5 fruit fly cellular contexts compared by ENCODE assay signal in the genomic region with DNA sequence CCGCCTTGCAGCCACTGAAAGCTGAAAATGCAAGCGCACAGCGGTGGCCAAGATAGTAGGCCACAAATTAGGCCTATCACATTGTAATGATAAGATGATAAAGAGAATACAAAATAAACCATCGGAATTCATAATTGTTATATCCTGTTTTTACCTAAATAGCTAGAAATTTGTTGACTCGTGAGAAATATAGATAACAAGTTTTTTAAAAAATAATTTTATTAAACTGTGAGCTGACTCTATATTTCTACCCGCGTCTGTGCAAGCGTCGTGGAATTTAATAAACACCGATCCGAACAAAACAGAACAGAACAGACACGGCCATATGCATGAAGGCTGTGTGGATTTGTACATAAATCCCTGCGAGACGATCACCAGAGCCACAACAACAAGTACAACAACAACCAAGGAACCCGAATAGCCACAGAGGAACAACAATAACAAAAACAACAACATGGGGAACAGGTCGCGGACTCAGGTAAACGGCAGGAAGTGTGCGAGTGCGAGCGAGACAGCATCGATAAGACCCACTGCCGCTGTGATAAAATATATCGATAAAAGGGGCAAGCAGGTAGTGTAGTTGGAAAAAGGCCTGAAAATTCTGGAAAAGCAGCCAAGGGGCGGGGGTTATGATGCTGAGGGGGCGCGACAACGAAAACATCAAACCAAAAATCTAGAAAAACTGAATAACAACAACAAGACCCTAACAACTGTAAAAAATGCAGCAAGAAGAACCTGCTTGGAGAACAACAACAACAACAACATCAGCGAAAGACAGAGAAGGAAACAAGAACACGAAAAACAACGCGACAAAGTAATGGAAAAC.
TF ChIP-seq lines count a peak whose summit lies in the region.

No protein-coding gene starts in this region.

- peak; percentile 49 for TF ChIP-seq CTCF in whole organism, embryonic (GFP tag; optimal IDR thresholded peaks at IDR 0.05; lab: Kevin White, UChicago)

TF ChIP-seq in whole organism, adult, 20 proteins besides CTCF, POLR2A, EP300 and RAD21 (continues in another document):
- TF ChIP-seq CG11617 (GFP tag; optimal IDR thresholded peaks at IDR 0.05; lab: Kevin White, UChicago): peak; percentile 53
- peak; percentile 2 for TF ChIP-seq CG33017 (tag; optimal IDR thresholded peaks at IDR 0.05; lab: Kevin White, UChicago)
- TF ChIP-seq bab1 (GFP tag; optimal IDR thresholded peaks at IDR 0.05; lab: Kevin White, UChicago): peak; percentile 90
- no peak for TF ChIP-seq toe (GFP tag; optimal IDR thresholded peaks at IDR 0.05; lab: Kevin White, UChicago)
- TF ChIP-seq pad (GFP tag; optimal IDR thresholded peaks at IDR 0.05; lab: Kevin White, UChicago): peak; percentile 82
- no peak for TF ChIP-seq cnc (optimal IDR thresholded peaks at IDR 0.05; lab: Kevin White, UChicago)
- no peak for TF ChIP-seq kay (GFP tag; lab: Kevin White, UChicago; ENCODE audit: borderline replicate concordance)
- TF ChIP-seq Crg-1 (GFP tag; optimal IDR thresholded peaks at IDR 0.05; lab: Kevin White, UChicago): no peak
- TF ChIP-seq tj (GFP tag; optimal IDR thresholded peaks at IDR 0.05; lab: Kevin White, UChicago): no peak
- TF ChIP-seq Mnt (GFP tag; optimal IDR thresholded peaks at IDR 0.05; lab: Kevin White, UChicago): peak; percentile 20
- peak; percentile 37 for TF ChIP-seq Hr96 (GFP tag; optimal IDR thresholded peaks at IDR 0.05; lab: Kevin White, UChicago)
- no peak for TF ChIP-seq CG12768 (GFP tag; optimal IDR thresholded peaks at IDR 0.05; lab: Kevin White, UChicago)
- TF ChIP-seq cic (GFP tag; optimal IDR thresholded peaks at IDR 0.05; lab: Kevin White, UChicago): no peak
- TF ChIP-seq Clk (GFP tag; optimal IDR thresholded peaks at IDR 0.05; lab: Kevin White, UChicago): no peak
- TF ChIP-seq ovo (GFP tag; optimal IDR thresholded peaks at IDR 0.05; lab: Kevin White, UChicago): no peak
- TF ChIP-seq CG1620 (GFP tag; optimal IDR thresholded peaks at IDR 0.05; lab: Kevin White, UChicago): peak; percentile 44

TF ChIP-seq in whole organism, embryonic, 481 proteins besides CTCF, POLR2A, EP300 and RAD21 (continues in another document):
- TF ChIP-seq dm (GFP tag; optimal IDR thresholded peaks at IDR 0.05; lab: Kevin White, UChicago): peak; percentile 53
- peak; percentile 55 for TF ChIP-seq CG8281 (tag; optimal IDR thresholded peaks at IDR 0.05; lab: Kevin White, UChicago)
- TF ChIP-seq CG4854 (GFP tag; optimal IDR thresholded peaks at IDR 0.05; lab: Kevin White, UChicago): peak; percentile 57
- peak; percentile 63 for TF ChIP-seq btn (GFP tag; optimal IDR thresholded peaks at IDR 0.05; lab: Kevin White, UChicago)
- TF ChIP-seq tin (GFP tag; optimal IDR thresholded peaks at IDR 0.05; lab: Kevin White, UChicago): peak; percentile 82
- TF ChIP-seq scrt (GFP tag; optimal IDR thresholded peaks at IDR 0.05; lab: Kevin White, UChicago): peak; percentile 55
- TF ChIP-seq her (GFP tag; optimal IDR thresholded peaks at IDR 0.05; lab: Kevin White, UChicago): peak; percentile 15
- TF ChIP-seq CG4328 (GFP tag; optimal IDR thresholded peaks at IDR 0.05; lab: Kevin White, UChicago): peak; percentile 74
- TF ChIP-seq Med (GFP tag; lab: Kevin White, UChicago): peak; percentile 89
- TF ChIP-seq ato (GFP tag; IDR thresholded peaks at IDR 0.05; lab: Robert Waterston, UW; ENCODE audit: partially characterized antibody): no peak
- TF ChIP-seq CG1233 (GFP tag; optimal IDR thresholded peaks at IDR 0.05; lab: Kevin White, UChicago): peak; percentile 71
- peak; percentile 87 for TF ChIP-seq run (tag; optimal IDR thresholded peaks at IDR 0.05; lab: Kevin White, UChicago)
- TF ChIP-seq Scr (GFP tag; IDR thresholded peaks at IDR 0.05; lab: Robert Waterston, UW; ENCODE audit: partially characterized antibody): 0 out of 2 replicates have a peak, but pooled peaks have one; percentile 29
- peak; percentile 84 for TF ChIP-seq CG2875 (GFP tag; optimal IDR thresholded peaks at IDR 0.05; lab: Kevin White, UChicago)
- TF ChIP-seq CG7357 (GFP tag; IDR thresholded peaks at IDR 0.05; lab: Robert Waterston, UW): peak; percentile 62; the same call in 2 of the 3 replicates

TF ChIP-seq in whole organism, prepupa, 60 proteins besides CTCF, POLR2A, EP300 and RAD21 (continues in another document):
- TF ChIP-seq achi (GFP tag; optimal IDR thresholded peaks at IDR 0.05; lab: Kevin White, UChicago): peak; percentile 95
- peak; percentile 99 for TF ChIP-seq svp (GFP tag; lab: Kevin White, UChicago)
- peak; percentile 92 for TF ChIP-seq CG11762 (GFP tag; optimal IDR thresholded peaks at IDR 0.05; lab: Kevin White, UChicago; ENCODE audit: insufficient read depth)
- peak; percentile 96 for TF ChIP-seq Hr39 (GFP tag; optimal IDR thresholded peaks at IDR 0.05; lab: Kevin White, UChicago)
- peak; percentile 95 for TF ChIP-seq vri (GFP tag; optimal IDR thresholded peaks at IDR 0.05; lab: Kevin White, UChicago)
- TF ChIP-seq CG1621 (tag; optimal IDR thresholded peaks at IDR 0.05; lab: Kevin White, UChicago): peak; percentile 93
- TF ChIP-seq CG16779 (tag; optimal IDR thresholded peaks at IDR 0.05; lab: Kevin White, UChicago): peak; percentile 88
- TF ChIP-seq CG9139 (GFP tag; optimal IDR thresholded peaks at IDR 0.05; lab: Kevin White, UChicago): peak; percentile 92
- TF ChIP-seq fd59A (GFP tag; optimal IDR thresholded peaks at IDR 0.05; lab: Kevin White, UChicago): peak; percentile 92
- peak; percentile 92 for TF ChIP-seq CG6163 (GFP tag; IDR thresholded peaks at IDR 0.05; lab: Robert Waterston, UW)
- TF ChIP-seq OdsH (GFP tag; optimal IDR thresholded peaks at IDR 0.05; lab: Kevin White, UChicago): peak; percentile 95
- TF ChIP-seq Sox15 (GFP tag; optimal IDR thresholded peaks at IDR 0.05; lab: Kevin White, UChicago): peak; percentile 91
- peak; percentile 90 for TF ChIP-seq CG7368 (GFP tag; optimal IDR thresholded peaks at IDR 0.05; lab: Kevin White, UChicago)
- peak; percentile 95 for TF ChIP-seq CG3919 (GFP tag; optimal IDR thresholded peaks at IDR 0.05; lab: Kevin White, UChicago)
- peak; percentile 98 for TF ChIP-seq Eip75B (GFP tag; optimal IDR thresholded peaks at IDR 0.05; lab: Kevin White, UChicago)
- TF ChIP-seq CG8632 (GFP tag; optimal IDR thresholded peaks at IDR 0.05; lab: Kevin White, UChicago): peak; percentile 95
- TF ChIP-seq CG6808 (GFP tag; optimal IDR thresholded peaks at IDR 0.05; lab: Kevin White, UChicago): peak; percentile 96

TF ChIP-seq in whole organism, pupa, 21 proteins besides CTCF, POLR2A, EP300 and RAD21 (continues in another document):
- TF ChIP-seq Pif1B (GFP tag; optimal IDR thresholded peaks at IDR 0.05; lab: Kevin White, UChicago) (peak; percentile 94), Ets98B (GFP tag; IDR thresholded peaks at IDR 0.05; lab: Robert Waterston, UW) (peak; percentile 84), CG4496 (GFP tag; IDR thresholded peaks at IDR 0.05; lab: Robert Waterston, UW) (peak; percentile 91), Pif1A (GFP tag; optimal IDR thresholded peaks at IDR 0.05; lab: Kevin White, UChicago) (peak; percentile 96), CG12605 (GFP tag; IDR thresholded peaks at IDR 0.05; lab: Robert Waterston, UW) (peak; percentile 86; the same call in 1 of the 2 replicates), fd96Ca (GFP tag; IDR thresholded peaks at IDR 0.05; lab: Robert Waterston, UW) (peak; percentile 74), CG14655 (GFP tag; optimal IDR thresholded peaks at IDR 0.05; lab: Kevin White, UChicago) (peak; percentile 95), D1 (tag; optimal IDR thresholded peaks at IDR 0.05; lab: Kevin White, UChicago) (peak; percentile 90), EcR (GFP tag; optimal IDR thresholded peaks at IDR 0.05; lab: Kevin White, UChicago) (peak; percentile 65), CG15710 (tag; optimal IDR thresholded peaks at IDR 0.05; lab: Kevin White, UChicago) (peak; percentile 96), CG17806 (tag; optimal IDR thresholded peaks at IDR 0.05; lab: Kevin White, UChicago) (peak; percentile 95), gl (tag; optimal IDR thresholded peaks at IDR 0.05; lab: Kevin White, UChicago) (peak; percentile 83), CG34367 (tag; optimal IDR thresholded peaks at IDR 0.05; lab: Kevin White, UChicago) (peak; percentile 93), CG8301 (tag; optimal IDR thresholded peaks at IDR 0.05; lab: Kevin White, UChicago) (peak; percentile 94), CG9948 (tag; optimal IDR thresholded peaks at IDR 0.05; lab: Kevin White, UChicago) (peak; percentile 96), CG13204 (GFP tag; optimal IDR thresholded peaks at IDR 0.05; lab: Kevin White, UChicago) (peak; percentile 87), CG10348 (GFP tag; IDR thresholded peaks at IDR 0.05; lab: Robert Waterston, UW) (no peak), Snoo (tag; optimal IDR thresholded peaks at IDR 0.05; lab: Kevin White, UChicago) (peak; percentile 95)

TF ChIP-seq in whole organism, wandering third instar larva, 38 proteins besides CTCF, POLR2A, EP300 and RAD21 (continues in another document):
- TF ChIP-seq Mio (GFP tag; optimal IDR thresholded peaks at IDR 0.05; lab: Kevin White, UChicago) (no peak), Jra (GFP tag; optimal IDR thresholded peaks at IDR 0.05; lab: Kevin White, UChicago) (peak; percentile 67), OdsH (GFP tag; optimal IDR thresholded peaks at IDR 0.05; lab: Kevin White, UChicago) (peak; percentile 96), woc (GFP tag; optimal IDR thresholded peaks at IDR 0.05; lab: Kevin White, UChicago) (peak; percentile 97), rgr (GFP tag; optimal IDR thresholded peaks at IDR 0.05; lab: Kevin White, UChicago) (peak; percentile 95), Abd-B (GFP tag; optimal IDR thresholded peaks at IDR 0.05; lab: Kevin White, UChicago) (no peak), N (GFP tag; optimal IDR thresholded peaks at IDR 0.05; lab: Kevin White, UChicago) (no peak), Dfd (GFP tag; optimal IDR thresholded peaks at IDR 0.05; lab: Kevin White, UChicago) (no peak), usp (GFP tag; optimal IDR thresholded peaks at IDR 0.05; lab: Kevin White, UChicago) (no peak), fru (GFP tag; optimal IDR thresholded peaks at IDR 0.05; lab: Kevin White, UChicago) (peak; percentile 96), Rel (GFP tag; optimal IDR thresholded peaks at IDR 0.05; lab: Kevin White, UChicago) (peak; percentile 81), Rel (tag; optimal IDR thresholded peaks at IDR 0.05; lab: Kevin White, UChicago) (peak; percentile 65), Vsx2 (GFP tag; optimal IDR thresholded peaks at IDR 0.05; lab: Kevin White, UChicago; ENCODE audit: partially characterized antibody) (peak; percentile 15), CG32264 (GFP tag; optimal IDR thresholded peaks at IDR 0.05; lab: Kevin White, UChicago) (peak; percentile 84), tai (GFP tag; optimal IDR thresholded peaks at IDR 0.05; lab: Kevin White, UChicago) (peak; percentile 85), brk (GFP tag; optimal IDR thresholded peaks at IDR 0.05; lab: Kevin White, UChicago) (peak; percentile 81), CrebA (GFP tag; optimal IDR thresholded peaks at IDR 0.05; lab: Kevin White, UChicago; ENCODE audit: borderline replicate concordance) (peak; percentile 80), GATAd (GFP tag; optimal IDR thresholded peaks at IDR 0.05; lab: Kevin White, UChicago) (no peak), foxo (GFP tag; optimal IDR thresholded peaks at IDR 0.05; lab: Kevin White, UChicago) (peak; percentile 48 to 94), psq (GFP tag; optimal IDR thresholded peaks at IDR 0.05; lab: Kevin White, UChicago) (peak; percentile 91), dmrt93B (GFP tag; optimal IDR thresholded peaks at IDR 0.05; lab: Kevin White, UChicago) (peak; percentile 88)
